Worm (Caenorhabditis elegans): ENCODE data around the gene acl-9.

- no peak for TF ChIP-seq dmd-4 (tag; optimal IDR thresholded peaks at IDR 0.05; ENCODE audit: borderline replicate concordance)
- TF ChIP-seq pha-4 (tag; optimal IDR thresholded peaks at IDR 0.05), result no peak
- no peak for TF ChIP-seq sox-2 (GFP tag; IDR thresholded peaks at IDR 0.05)
- TF ChIP-seq elt-4 (tag; optimal IDR thresholded peaks at IDR 0.05), result no peak
These were observed 4.7 kb upstream of the acl-9 start, which contains the start of gene fbxa-196 for ce11 chrV:6448356-6448755.
